Worm (Caenorhabditis elegans) whole organism, late embryonic: ENCODE results near the gene skat-1.

ENCODE experiments used
- C08G9.2 ChIP-seq: sonication (generic microtip); optimal IDR thresholded peaks from 2 replicates; lab custom pipeline; 2016; ENCODE audit warnings: mild to moderate bottlenecking, missing genetic modification characterization, moderate library complexity, missing compliant biosample characterization
- K02D7.2 ChIP-seq: sonication (generic microtip); optimal IDR thresholded peaks from 2 replicates; lab custom pipeline; 2017; ENCODE audit warnings: mild to moderate bottlenecking, missing genetic modification characterization, missing compliant biosample characterization
- K09A11.1 ChIP-seq: sonication (generic microtip); optimal IDR thresholded peaks from 2 replicates; lab custom pipeline; 2017; ENCODE audit warnings: antibody characterized with exemption, mild to moderate bottlenecking, missing genetic modification characterization, missing compliant biosample characterization; ENCODE audit not compliant: insufficient read depth
- T23F11.4 ChIP-seq: fragments of 200-800 bp; sonication (Bioruptor generic); optimal IDR thresholded peaks from 2 replicates; lab custom pipeline; 2018; ENCODE audit warnings: mild to moderate bottlenecking, missing genetic modification characterization, missing compliant biosample characterization
- ahr-1 ChIP-seq: sonication (generic microtip); optimal IDR thresholded peaks from 2 replicates; lab custom pipeline; 2016; ENCODE audit warnings: missing genetic modification characterization, missing compliant biosample characterization
- ceh-18 ChIP-seq: sonication (generic microtip); optimal IDR thresholded peaks from 2 replicates; lab custom pipeline; 2016; ENCODE audit warnings: missing genetic modification characterization, missing compliant biosample characterization
- ceh-19 ChIP-seq: fragments of 200-800 bp; sonication (Bioruptor generic); optimal IDR thresholded peaks from 2 replicates; lab custom pipeline; 2018; ENCODE audit warnings: mild to moderate bottlenecking, missing genetic modification characterization, missing compliant biosample characterization
- ceh-2 ChIP-seq: sonication (generic microtip); optimal IDR thresholded peaks from 2 replicates; lab custom pipeline; 2016; ENCODE audit warnings: missing genotype, missing genetic modification characterization, missing compliant biosample characterization
- ceh-24 ChIP-seq: sonication (generic microtip); optimal IDR thresholded peaks from 2 replicates; lab custom pipeline; 2016; ENCODE audit warnings: mild to moderate bottlenecking, missing genetic modification characterization, missing compliant biosample characterization
- ceh-30 ChIP-seq: fragments of 150-350 bp; optimal IDR thresholded peaks from 2 replicates; lab custom pipeline; 2014; ENCODE audit warnings: missing biosample characterization, missing genetic modification characterization
- ceh-31 ChIP-seq: sonication (generic microtip); optimal IDR thresholded peaks from 2 replicates; lab custom pipeline; 2016; ENCODE audit warnings: missing genetic modification characterization, missing compliant biosample characterization
- ceh-34 ChIP-seq: sonication (generic microtip); optimal IDR thresholded peaks from 2 replicates; lab custom pipeline; 2016; ENCODE audit warnings: mild to moderate bottlenecking, missing genetic modification characterization, missing compliant biosample characterization
- ceh-45 ChIP-seq: fragments of 200-800 bp; sonication (Bioruptor generic); IDR thresholded peaks from 2 replicates; pipeline ENCODE4 v1.3.6; 2022; ENCODE audit warnings: missing genetic modification reagents, missing genetic modification characterization, missing compliant biosample characterization
- ceh-9 ChIP-seq: sonication (generic microtip); optimal IDR thresholded peaks from 2 replicates; lab custom pipeline; 2016; ENCODE audit warnings: mild to moderate bottlenecking, missing genetic modification characterization, inconsistent platforms, missing compliant biosample characterization
- dmd-4 ChIP-seq: sonication (generic microtip); optimal IDR thresholded peaks from 2 replicates; lab custom pipeline; 2016; ENCODE audit warnings: borderline replicate concordance, missing genetic modification characterization, missing compliant biosample characterization
- elt-2 ChIP-seq: sonication (generic microtip); optimal IDR thresholded peaks from 2 replicates; lab custom pipeline; 2016; ENCODE audit warnings: missing genetic modification reagents, missing genetic modification characterization, missing compliant biosample characterization
- eyg-1 ChIP-seq: sonication (generic microtip); optimal IDR thresholded peaks from 2 replicates; lab custom pipeline; 2016; ENCODE audit warnings: missing genotype, missing genetic modification characterization, missing compliant biosample characterization
- fkh-6 ChIP-seq: sonication (generic microtip); optimal IDR thresholded peaks from 2 replicates; lab custom pipeline; 2016; ENCODE audit warnings: missing genetic modification characterization, missing compliant biosample characterization
- hlh-15 ChIP-seq: sonication (generic microtip); optimal IDR thresholded peaks from 2 replicates; lab custom pipeline; 2016; ENCODE audit warnings: missing genetic modification characterization, missing compliant biosample characterization
- hlh-6 ChIP-seq: sonication (generic microtip); optimal IDR thresholded peaks from 2 replicates; lab custom pipeline; 2016; ENCODE audit warnings: missing genotype, missing genetic modification characterization, missing compliant biosample characterization
- hlh-8 ChIP-seq: sonication (generic microtip); optimal IDR thresholded peaks from 2 replicates; lab custom pipeline; 2016; ENCODE audit warnings: missing genotype, missing genetic modification characterization, missing compliant biosample characterization
- lin-11 ChIP-seq: fragments of 200-800 bp; sonication (Bioruptor generic); optimal IDR thresholded peaks from 2 replicates; lab custom pipeline; 2018; ENCODE audit warnings: mild to moderate bottlenecking, missing genetic modification characterization, missing compliant biosample characterization
- madf-2 ChIP-seq: sonication (generic microtip); optimal IDR thresholded peaks from 2 replicates; lab custom pipeline; 2017; ENCODE audit warnings: missing genetic modification characterization, missing compliant biosample characterization
- mec-3 ChIP-seq: sonication (generic microtip); optimal IDR thresholded peaks from 2 replicates; lab custom pipeline; 2016; ENCODE audit warnings: borderline replicate concordance, missing genetic modification characterization, missing compliant biosample characterization
- nhr-11 ChIP-seq: fragments of 150-350 bp; optimal IDR thresholded peaks from 2 replicates; lab custom pipeline; 2014; ENCODE audit warnings: missing biosample characterization, missing genetic modification characterization
- npax-4 ChIP-seq: sonication (generic microtip); optimal IDR thresholded peaks from 2 replicates; lab custom pipeline; 2016; ENCODE audit warnings: missing genetic modification characterization, missing compliant biosample characterization
- pat-9 ChIP-seq: fragments of 200-800 bp; sonication (Bioruptor generic); optimal IDR thresholded peaks from 2 replicates; lab custom pipeline; 2018; ENCODE audit warnings: mild to moderate bottlenecking, missing genetic modification characterization, moderate library complexity, missing compliant biosample characterization
- pha-2 ChIP-seq: sonication (generic microtip); optimal IDR thresholded peaks from 2 replicates; lab custom pipeline; 2017; ENCODE audit warnings: mild to moderate bottlenecking, missing genetic modification characterization, missing compliant biosample characterization
- pha-4 ChIP-seq: fragments of 150-350 bp; optimal IDR thresholded peaks from 2 replicates; lab custom pipeline; 2018; ENCODE audit warnings: missing biosample characterization, missing genetic modification reagents, missing genetic modification characterization
- pqm-1 ChIP-seq: sonication (generic microtip); optimal IDR thresholded peaks from 2 replicates; lab custom pipeline; 2016; ENCODE audit warnings: missing genetic modification characterization, missing compliant biosample characterization
- pros-1 ChIP-seq: fragments of 150-350 bp; optimal IDR thresholded peaks from 2 replicates; lab custom pipeline; 2014; ENCODE audit warnings: missing biosample characterization, missing genetic modification reagents, missing genetic modification characterization
- sdc-2 ChIP-seq: sonication (generic microtip); optimal IDR thresholded peaks from 2 replicates; lab custom pipeline; 2016; ENCODE audit warnings: missing genotype, missing genetic modification characterization, missing compliant biosample characterization
- sox-2 ChIP-seq: fragments of 200-800 bp; sonication (Bioruptor generic); IDR thresholded peaks from 2 replicates; pipeline ENCODE4 v1.3.6; 2022; ENCODE audit warnings: missing genetic modification reagents, missing genetic modification characterization, missing compliant biosample characterization
- sox-4 ChIP-seq: sonication (generic microtip); optimal IDR thresholded peaks from 2 replicates; lab custom pipeline; 2017; ENCODE audit warnings: mild to moderate bottlenecking, missing genetic modification characterization, inconsistent platforms, missing compliant biosample characterization
- syd-9 ChIP-seq: sonication (generic microtip); optimal IDR thresholded peaks from 2 replicates; lab custom pipeline; 2016; ENCODE audit warnings: mild to moderate bottlenecking, missing genetic modification characterization, moderate library complexity, missing compliant biosample characterization
- tbx-2 ChIP-seq: sonication (generic microtip); optimal IDR thresholded peaks from 2 replicates; lab custom pipeline; 2016; ENCODE audit warnings: missing genetic modification characterization, missing compliant biosample characterization
- tbx-7 ChIP-seq: sonication (generic microtip); optimal IDR thresholded peaks from 2 replicates; lab custom pipeline; 2016; ENCODE audit warnings: missing genotype, missing genetic modification characterization, missing compliant biosample characterization
- ttx-3 ChIP-seq: sonication (generic microtip); optimal IDR thresholded peaks from 2 replicates; lab custom pipeline; 2016; ENCODE audit warnings: missing genetic modification reagents, missing genetic modification characterization, missing compliant biosample characterization
- unc-42 ChIP-seq: sonication (generic microtip); optimal IDR thresholded peaks from 2 replicates; lab custom pipeline; 2016; ENCODE audit warnings: missing genotype, missing genetic modification characterization, missing compliant biosample characterization
- unc-55 ChIP-seq: sonication (generic microtip); optimal IDR thresholded peaks from 2 replicates; lab custom pipeline; 2017; ENCODE audit warnings: missing biosample characterization, missing genetic modification reagents, missing genetic modification characterization
- unc-86 ChIP-seq: sonication (generic microtip); optimal IDR thresholded peaks from 2 replicates; lab custom pipeline; 2016; ENCODE audit warnings: missing genetic modification characterization, missing compliant biosample characterization

skat-1 gene

DNA sequence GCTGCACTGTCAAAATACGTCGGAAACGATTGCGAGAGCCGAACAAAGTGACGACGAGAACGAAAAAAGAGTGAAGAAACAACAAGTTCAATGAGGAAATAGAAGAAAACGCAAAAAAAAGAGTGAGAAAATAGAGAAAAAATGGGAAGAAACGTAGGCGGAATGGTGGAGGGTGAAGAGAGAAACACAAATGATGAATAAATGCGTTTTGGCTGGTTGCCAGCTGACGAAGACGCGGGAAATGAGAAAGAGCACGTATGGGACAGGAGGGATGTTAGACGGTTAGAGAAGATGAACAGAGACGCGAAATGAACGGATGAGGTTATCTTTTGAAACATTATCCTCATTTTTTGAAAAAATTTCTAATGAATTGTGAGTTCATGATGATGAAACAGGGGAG is 11.6 kb downstream of the skat-1 start (continued):
- TF ChIP-seq dmd-4 (tag; lab: Kevin White, UChicago) (no peak), ceh-18 (peak; percentile 88), ceh-31 (tag; lab: Kevin White, UChicago) (peak; percentile 41), unc-86 (tag; lab: Kevin White, UChicago) (no peak), sox-4 (no peak), ttx-3 (tag; lab: Kevin White, UChicago) (no peak), C08G9.2 (no peak), K02D7.2 (no peak), syd-9 (peak; percentile 21), fkh-6 (no peak), ceh-9 (no peak), unc-42 (peak; percentile 85), lin-11 (tag; lab: Kevin White, UChicago) (no peak), ceh-30 (tag; lab: Kevin White, UChicago) (no peak), pat-9 (tag; lab: Kevin White, UChicago) (no peak), pros-1 (tag; lab: Kevin White, UChicago) (no peak), hlh-6 (tag; lab: Kevin White, UChicago) (no peak), madf-2 (tag; lab: Kevin White, UChicago) (no peak), pqm-1 (tag; lab: Kevin White, UChicago) (no peak), nhr-11 (tag; lab: Kevin White, UChicago) (no peak), eyg-1 (no peak), hlh-8 (tag; lab: Kevin White, UChicago) (no peak), ceh-2 (tag; lab: Kevin White, UChicago) (no peak), unc-55 (GFP tag; lab: Kevin White, UChicago) (peak; percentile 64), sox-2 (GFP tag; lab: Robert Waterston, UW) (no peak), ceh-45 (no peak), sdc-2 (tag; lab: Kevin White, UChicago) (no peak), ceh-19 (GFP tag; lab: Kevin White, UChicago) (no peak), mec-3 (tag; lab: Kevin White, UChicago) (no peak), pha-4 (tag; lab: Kevin White, UChicago) (no peak), npax-4 (tag; lab: Kevin White, UChicago) (no peak), ceh-24 (tag; lab: Kevin White, UChicago) (no peak), tbx-2 (peak; percentile 36), ceh-34 (tag; lab: Kevin White, UChicago) (peak; percentile 18), ahr-1 (tag; lab: Kevin White, UChicago) (no peak), tbx-7 (tag; lab: Kevin White, UChicago) (no peak), hlh-15 (tag; lab: Kevin White, UChicago) (no peak)

DNA sequence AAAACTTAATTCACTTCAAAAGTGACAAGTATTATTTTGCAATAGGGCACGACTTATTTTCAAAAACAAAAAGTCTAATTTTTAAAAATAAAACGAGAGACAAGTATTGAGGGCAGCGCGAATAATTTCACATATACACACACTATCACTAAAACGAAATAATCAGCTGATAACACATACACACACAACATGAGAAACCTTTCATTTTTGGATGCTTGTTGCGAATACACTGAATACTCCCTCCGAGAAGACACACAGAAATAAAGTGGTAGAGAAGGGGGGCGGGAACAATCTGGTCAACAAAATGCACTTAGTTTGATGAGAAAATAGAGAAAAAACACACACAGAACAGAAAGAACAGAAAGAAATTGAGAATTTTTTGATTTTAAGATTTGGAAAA is 12.2 kb downstream of the skat-1 start:
- no peak for TF ChIP-seq pha-2
- TF ChIP-seq elt-2 = peak; percentile 47
- TF ChIP-seq, all 69 proteins: peak for 1

DNA sequence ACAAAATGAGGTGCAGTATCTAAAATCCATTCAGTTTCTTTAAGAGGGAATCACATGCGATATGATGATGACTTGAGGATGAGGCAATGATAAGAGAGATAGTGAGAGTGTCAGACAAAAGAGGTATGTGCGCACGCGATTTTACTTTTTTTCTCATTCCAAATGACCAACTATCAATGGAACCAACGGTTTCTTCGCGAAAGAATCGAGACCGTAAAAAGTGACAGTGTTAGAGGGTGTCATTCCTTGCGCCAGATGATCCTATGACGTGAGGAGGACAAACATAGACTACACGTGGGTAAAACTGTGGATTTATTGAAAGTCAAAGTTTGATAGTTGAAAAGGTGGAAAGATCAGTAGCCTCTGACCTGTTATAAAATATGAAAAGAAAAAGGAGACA is 12.8 kb downstream of the skat-1 start:
- TF ChIP-seq T23F11.4 = no peak
- no peak for TF ChIP-seq hlh-8 (tag; lab: Kevin White, UChicago)
- no peak for TF ChIP-seq pros-1 (tag; lab: Kevin White, UChicago)
- no peak for TF ChIP-seq K09A11.1
- no peak for TF ChIP-seq ahr-1 (tag; lab: Kevin White, UChicago)
- no peak for TF ChIP-seq sox-4
- TF ChIP-seq pqm-1 (tag; lab: Kevin White, UChicago) = no peak
